Worm (Caenorhabditis elegans): Measurements from ENCODE around the gene T13C5.10.

The T13C5.10 gene

ce11 chrX:6202809-6203208 is 14.9 kb downstream of the T13C5.10 start (continued):
- no peak for TF ChIP-seq B0261.1 (tag; optimal IDR thresholded peaks at IDR 0.05)
- no peak for TF ChIP-seq efl-1 (GFP tag; optimal IDR thresholded peaks at IDR 0.05)

ce11 chrX:6203315-6203714 is 15.4 kb downstream of the T13C5.10 start:
- no peak for TF ChIP-seq snpc-3.4 (tag; optimal IDR thresholded peaks at IDR 0.05)
- TF ChIP-seq nhr-80 (tag; optimal IDR thresholded peaks at IDR 0.05), result peak; percentile 23

- TF ChIP-seq hsf-1 (GFP tag; IDR thresholded peaks at IDR 0.05) (no peak), snpc-3.4 (tag; optimal IDR thresholded peaks at IDR 0.05) (no peak), nhr-80 (tag; optimal IDR thresholded peaks at IDR 0.05) (peak; percentile 52), attf-6 (GFP tag; IDR thresholded peaks at IDR 0.05) (no peak), C06A6.2 (GFP tag; conservative IDR thresholded peaks at IDR 0.05) (no peak), ceh-40 (GFP tag; IDR thresholded peaks at IDR 0.05) (no peak), tbx-9 (tag; optimal IDR thresholded peaks at IDR 0.05; ENCODE audit: borderline replicate concordance) (no peak), mcd-1 (GFP tag; IDR thresholded peaks at IDR 0.05) (no peak), C17E4.6 (GFP tag; IDR thresholded peaks at IDR 0.05) (no peak), hmg-1.2 (GFP tag; IDR thresholded peaks at IDR 0.05) (no peak), ztf-25 (GFP tag; IDR thresholded peaks at IDR 0.05) (no peak), snpc-1.1 (tag; optimal IDR thresholded peaks at IDR 0.05; ENCODE audit: insufficient read depth) (no peak), F23B12.7 (tag; optimal IDR thresholded peaks at IDR 0.05; ENCODE audit: insufficient read depth) (no peak), attf-3 (GFP tag; conservative IDR thresholded peaks at IDR 0.05) (no peak), Y53F4B.3 (GFP tag; IDR thresholded peaks at IDR 0.05) (no peak), cebp-1 (GFP tag; IDR thresholded peaks at IDR 0.05) (no peak), cebp-1 (tag; optimal IDR thresholded peaks at IDR 0.05) (peak; percentile 11), ztf-26 (tag; optimal IDR thresholded peaks at IDR 0.05) (peak; percentile 55), F22D6.2 (tag; optimal IDR thresholded peaks at IDR 0.05) (no peak), F37B4.10 (GFP tag; IDR thresholded peaks at IDR 0.05) (no peak), nfya-2 (GFP tag; IDR thresholded peaks at IDR 0.05) (no peak), lin-40 (tag; optimal IDR thresholded peaks at IDR 0.05) (peak; percentile 56), nhr-27 (tag; optimal IDR thresholded peaks at IDR 0.05) (no peak), efl-1 (GFP tag; optimal IDR thresholded peaks at IDR 0.05) (no peak), madf-3 (GFP tag; IDR thresholded peaks at IDR 0.05) (no peak), K12H6.12 (tag; optimal IDR thresholded peaks at IDR 0.05) (no peak), somi-1 (GFP tag; optimal IDR thresholded peaks at IDR 0.05) (no peak), ceh-27 (GFP tag; optimal IDR thresholded peaks at IDR 0.05) (no peak)
These were observed 16.8 kb downstream of the T13C5.10 start, which contains the start of gene bca-1 for ce11 chrX:6204696-6205232. bca-1 (minus strand) TSS chrX:6204746.

- TF ChIP-seq Y67H2A.10 (GFP tag; conservative IDR thresholded peaks at IDR 0.05) (no peak), unc-130 (GFP tag; optimal IDR thresholded peaks at IDR 0.05) (no peak), gei-17 (GFP tag; optimal IDR thresholded peaks at IDR 0.05) (no peak), atf-7 (tag; optimal IDR thresholded peaks at IDR 0.05) (no peak), ztf-22 (GFP tag; optimal IDR thresholded peaks at IDR 0.05) (no peak), tlf-1 (GFP tag; optimal IDR thresholded peaks at IDR 0.05) (no peak), attf-3 (GFP tag; conservative IDR thresholded peaks at IDR 0.05) (no peak), cebp-1 (GFP tag; IDR thresholded peaks at IDR 0.05) (no peak), cebp-1 (tag; optimal IDR thresholded peaks at IDR 0.05) (no peak), pbrm-1 (GFP tag; IDR thresholded peaks at IDR 0.05) (no peak), F33H1.4 (GFP tag; IDR thresholded peaks at IDR 0.05) (no peak), madf-3 (GFP tag; IDR thresholded peaks at IDR 0.05) (no peak), F37B4.10 (GFP tag; IDR thresholded peaks at IDR 0.05) (no peak), B0336.3 (GFP tag; IDR thresholded peaks at IDR 0.05) (no peak), hrde-1 (tag; optimal IDR thresholded peaks at IDR 0.05; ENCODE audit: borderline replicate concordance) (no peak), him-1 (tag; optimal IDR thresholded peaks at IDR 0.05) (no peak), dpl-1 (GFP tag; optimal IDR thresholded peaks at IDR 0.05) (no peak), snpc-1.3 (tag; optimal IDR thresholded peaks at IDR 0.05; ENCODE audit: insufficient read depth) (no peak), F23B12.7 (tag; optimal IDR thresholded peaks at IDR 0.05; ENCODE audit: insufficient read depth) (no peak), C06A6.2 (GFP tag; conservative IDR thresholded peaks at IDR 0.05) (no peak)
These were observed 17.4 kb downstream of the T13C5.10 start for ce11 chrX:6205325-6205724.

All from whole organism, young adult.